Comparison of ENCODE assay signal across 1 fruit fly cellular context in the genomic region with DNA sequence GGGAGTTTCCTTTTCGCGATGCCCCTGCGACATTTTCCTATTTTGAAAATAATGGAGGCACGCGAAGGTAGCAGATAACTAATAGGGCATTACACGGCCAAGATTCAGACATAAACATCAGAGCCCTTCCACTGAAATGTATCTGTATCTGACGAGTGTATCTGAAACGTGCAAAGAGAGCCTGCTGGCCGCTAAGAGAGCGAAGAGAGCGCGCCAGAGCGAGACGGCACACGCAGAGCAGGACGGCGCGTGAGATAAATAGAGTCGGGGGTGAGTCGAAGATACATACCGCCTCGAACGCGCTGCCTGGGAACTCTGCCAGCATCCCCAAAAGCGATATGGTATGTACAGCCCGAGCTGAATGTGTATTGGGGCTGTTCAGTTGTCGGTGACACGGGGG.
A peak's percentile ranks its signal among the peaks of the same experiment; 100 is the strongest.
TF ChIP-seq lines count a peak whose summit lies in the region.

No protein-coding gene starts in this region.

TF ChIP-seq in whole organism, embryonic, 481 proteins besides CTCF, POLR2A, EP300 and RAD21 (continued from another document):
- peak; percentile 99 for TF ChIP-seq CG3163 (GFP tag; optimal IDR thresholded peaks at IDR 0.05; lab: Kevin White, UChicago)
- TF ChIP-seq Dp (GFP tag; optimal IDR thresholded peaks at IDR 0.05; lab: Kevin White, UChicago): no peak
- no peak for TF ChIP-seq trem (tag; optimal IDR thresholded peaks at IDR 0.05; lab: Kevin White, UChicago)
- TF ChIP-seq tx (GFP tag; optimal IDR thresholded peaks at IDR 0.05; lab: Kevin White, UChicago): no peak
- no peak for TF ChIP-seq esg (GFP tag; conservative IDR thresholded peaks at IDR 0.05; lab: Robert Waterston, UW)
- TF ChIP-seq gt (GFP tag; IDR thresholded peaks at IDR 0.05; lab: Robert Waterston, UW): no peak
- TF ChIP-seq Mes4 (GFP tag; optimal IDR thresholded peaks at IDR 0.05; lab: Kevin White, UChicago): no peak
- TF ChIP-seq salm (tag; optimal IDR thresholded peaks at IDR 0.05; lab: Kevin White, UChicago): no peak
- no peak for TF ChIP-seq dm (GFP tag; optimal IDR thresholded peaks at IDR 0.05; lab: Kevin White, UChicago)
- no peak for TF ChIP-seq Vsx1 (GFP tag; optimal IDR thresholded peaks at IDR 0.05; lab: Kevin White, UChicago)
- peak; percentile 80 for TF ChIP-seq Adf1 (GFP tag; IDR thresholded peaks at IDR 0.05; lab: Robert Waterston, UW)
- TF ChIP-seq crc (GFP tag; optimal IDR thresholded peaks at IDR 0.05; lab: Kevin White, UChicago): no peak
- no peak for TF ChIP-seq lov (optimal IDR thresholded peaks at IDR 0.05; lab: Kevin White, UChicago)
- 0 out of 3 replicates have a peak, but pooled peaks have one; percentile 21 for TF ChIP-seq lov (GFP tag; IDR thresholded peaks at IDR 0.05; lab: Robert Waterston, UW)
- TF ChIP-seq peb (GFP tag; IDR thresholded peaks at IDR 0.05; lab: Robert Waterston, UW): 0 out of 2 replicates have a peak, but pooled peaks have one; percentile 17
- TF ChIP-seq HLHmδ (GFP tag; optimal IDR thresholded peaks at IDR 0.05; lab: Kevin White, UChicago): peak; percentile 63
- 0 out of 3 replicates have a peak, but pooled peaks have one; percentile 72 for TF ChIP-seq CG2199 (GFP tag; IDR thresholded peaks at IDR 0.05; lab: Robert Waterston, UW)
- 0 out of 2 replicates have a peak, but pooled peaks have one; percentile 18 for TF ChIP-seq sob (GFP tag; IDR thresholded peaks at IDR 0.05; lab: Robert Waterston, UW)
TF ChIP-seq in whole organism, embryonic: peak in this region for 45.
